Worm (Caenorhabditis elegans) whole organism, L3 larva: Measurements from ENCODE around the gene F19C7.2.

Experiments used
- R02D3.7 ChIP-seq: fragments of 150-350 bp; optimal IDR thresholded peaks from 2 replicates; lab custom pipeline; 2014; ENCODE audit warnings: missing biosample characterization, missing genetic modification characterization
- ZK546.5 ChIP-seq: sonication (generic microtip); optimal IDR thresholded peaks from 2 replicates; lab custom pipeline; 2017; ENCODE audit warnings: missing biosample characterization, missing genetic modification characterization
- aly-2 ChIP-seq: fragments of 150-350 bp; optimal IDR thresholded peaks from 2 replicates; lab custom pipeline; 2014; ENCODE audit warnings: missing biosample characterization, missing genetic modification characterization
- ama-1 ChIP-seq: fragments of 150-350 bp; optimal IDR thresholded peaks from 2 replicates; lab custom pipeline; 2018
- ceh-28 ChIP-seq: fragments of 150-350 bp; optimal IDR thresholded peaks from 2 replicates; lab custom pipeline; 2014; ENCODE audit warnings: missing biosample characterization, missing genetic modification reagents, missing genetic modification characterization
- ceh-82 ChIP-seq: fragments of 150-350 bp; optimal IDR thresholded peaks from 2 replicates; lab custom pipeline; 2014; ENCODE audit warnings: missing biosample characterization, missing genetic modification characterization
- daf-12 ChIP-seq: fragments of 150-350 bp; optimal IDR thresholded peaks from 2 replicates; lab custom pipeline; 2014; ENCODE audit warnings: missing biosample characterization, missing genetic modification reagents, missing genetic modification characterization
- egl-27 ChIP-seq: sonication (generic microtip); optimal IDR thresholded peaks from 4 replicates; lab custom pipeline; 2017; ENCODE audit warnings: missing biosample characterization, missing genetic modification reagents, missing genetic modification characterization
- egl-5 ChIP-seq: fragments of 150-350 bp; optimal IDR thresholded peaks from 2 replicates; lab custom pipeline; 2017; ENCODE audit warnings: missing biosample characterization, missing genetic modification reagents, missing genetic modification characterization, inconsistent platforms
- elt-2 ChIP-seq: sonication (generic microtip); optimal IDR thresholded peaks from 2 replicates; lab custom pipeline; 2016; ENCODE audit warnings: missing genetic modification reagents, mild to moderate bottlenecking, missing genetic modification characterization, missing compliant biosample characterization
- elt-3 ChIP-seq, 3 experiments: fragments of 150-350 bp in 1 of 3; sonication (generic microtip) in 2 of 3; optimal IDR thresholded peaks; 2 replicates in 2 of 3; 4 replicates in 1 of 3; lab custom pipeline; 2014 to 2017; ENCODE audit warnings: missing biosample characterization in 3 of 3, missing genetic modification characterization in 3 of 3
- eor-1 ChIP-seq, 2 experiments: fragments of 150-350 bp; optimal IDR thresholded peaks; 2 replicates each; lab custom pipeline; 2014 to 2018; ENCODE audit warnings: missing biosample characterization in 2 of 2, missing genetic modification characterization in 2 of 2
- fkh-10 ChIP-seq: sonication (generic microtip); optimal IDR thresholded peaks from 2 replicates; lab custom pipeline; 2017; ENCODE audit warnings: missing biosample characterization, missing genetic modification reagents, missing genetic modification characterization
- hmg-11 ChIP-seq: sonication (generic microtip); optimal IDR thresholded peaks from 2 replicates; lab custom pipeline; 2016; ENCODE audit warnings: missing genetic modification characterization, missing compliant biosample characterization
- jun-1 ChIP-seq: fragments of 150-350 bp; optimal IDR thresholded peaks from 2 replicates; lab custom pipeline; 2014; ENCODE audit warnings: missing biosample characterization, missing genetic modification reagents, missing genetic modification characterization
- lin-15B ChIP-seq: fragments of 150-350 bp; optimal IDR thresholded peaks from 2 replicates; lab custom pipeline; 2014; ENCODE audit warnings: missing biosample characterization, missing genetic modification characterization
- lin-39 ChIP-seq: fragments of 150-350 bp; optimal IDR thresholded peaks from 2 replicates; lab custom pipeline; 2018; ENCODE audit warnings: missing biosample characterization, missing genetic modification reagents, missing genetic modification characterization
- mdl-1 ChIP-seq: fragments of 150-350 bp; optimal IDR thresholded peaks from 2 replicates; lab custom pipeline; 2014; ENCODE audit warnings: missing biosample characterization, missing genetic modification characterization
- mml-1 ChIP-seq: fragments of 150-350 bp; sonication (generic microtip); optimal IDR thresholded peaks from 3 replicates; lab custom pipeline; 2014; ENCODE audit warnings: missing biosample characterization, missing genetic modification characterization
- nfya-1 ChIP-seq: sonication (generic microtip); optimal IDR thresholded peaks from 2 replicates; lab custom pipeline; 2017; ENCODE audit warnings: missing genetic modification characterization, mild to moderate bottlenecking, missing compliant biosample characterization, antibody characterized with exemption, moderate library complexity; ENCODE audit not compliant: insufficient read depth
- nhr-11 ChIP-seq: fragments of 150-350 bp; optimal IDR thresholded peaks from 2 replicates; lab custom pipeline; 2014; ENCODE audit warnings: missing biosample characterization, missing genetic modification characterization
- nhr-12 ChIP-seq: fragments of 150-350 bp; optimal IDR thresholded peaks from 2 replicates; lab custom pipeline; 2014; ENCODE audit warnings: missing biosample characterization, missing genetic modification characterization
- nhr-23 ChIP-seq: fragments of 150-350 bp; optimal IDR thresholded peaks from 2 replicates; lab custom pipeline; 2014; ENCODE audit warnings: missing biosample characterization, missing genetic modification reagents, missing genetic modification characterization
- nhr-25 ChIP-seq: sonication (generic microtip); optimal IDR thresholded peaks from 2 replicates; lab custom pipeline; 2017; ENCODE audit warnings: missing biosample characterization, missing genetic modification characterization
- nhr-43 ChIP-seq: sonication (generic microtip); optimal IDR thresholded peaks from 2 replicates; lab custom pipeline; 2016; ENCODE audit warnings: mild to moderate bottlenecking, missing genetic modification characterization, missing compliant biosample characterization; ENCODE audit not compliant: poor library complexity, severe bottlenecking
- nhr-76 ChIP-seq: fragments of 150-350 bp; sonication (generic microtip); optimal IDR thresholded peaks from 5 replicates; lab custom pipeline; 2014; ENCODE audit warnings: missing biosample characterization, missing genetic modification characterization
- pha-4 ChIP-seq: fragments of 150-350 bp; optimal IDR thresholded peaks from 2 replicates; lab custom pipeline; 2014; ENCODE audit warnings: missing biosample characterization, missing genetic modification reagents, missing genetic modification characterization
- pqm-1 ChIP-seq: fragments of 150-350 bp; optimal IDR thresholded peaks from 2 replicates; lab custom pipeline; 2017; ENCODE audit warnings: missing biosample characterization, missing genetic modification characterization, inconsistent platforms
- sea-2 ChIP-seq: fragments of 150-350 bp; sonication (generic microtip); optimal IDR thresholded peaks from 4 replicates; lab custom pipeline; 2014; ENCODE audit warnings: missing biosample characterization, missing genetic modification reagents, missing genetic modification characterization
- skn-1 ChIP-seq: fragments of 150-350 bp; optimal IDR thresholded peaks from 2 replicates; lab custom pipeline; 2014; ENCODE audit warnings: missing biosample characterization, missing genetic modification characterization
- snpc-4 ChIP-seq: fragments of 150-350 bp; optimal IDR thresholded peaks from 2 replicates; lab custom pipeline; 2014; ENCODE audit warnings: missing biosample characterization, missing genetic modification characterization
- tbx-2 ChIP-seq: sonication (generic microtip); optimal IDR thresholded peaks from 2 replicates; lab custom pipeline; 2016; ENCODE audit warnings: mild to moderate bottlenecking, missing genetic modification characterization, missing compliant biosample characterization
- unc-39 ChIP-seq: sonication (generic microtip); optimal IDR thresholded peaks from 4 replicates; lab custom pipeline; 2017; ENCODE audit warnings: missing biosample characterization, missing genetic modification characterization
- ztf-4 ChIP-seq: fragments of 150-350 bp; optimal IDR thresholded peaks from 2 replicates; lab custom pipeline; 2014; ENCODE audit warnings: missing biosample characterization, missing genetic modification characterization

The F19C7.2 gene

ce11 chrIV:4574051-4574450 lies 25.7 kb upstream of the F19C7.2 start:
- TF ChIP-seq aly-2 (tag; lab: Kevin White, UChicago) (no peak), nfya-1 (tag; lab: Kevin White, UChicago) (peak; percentile 21), jun-1 (tag; lab: Kevin White, UChicago) (no peak), ztf-4 (tag; lab: Kevin White, UChicago) (no peak), fkh-10 (no peak), skn-1 (no peak)

ce11 chrIV:4576847-4577246 lies 22.9 kb upstream of the F19C7.2 start:
- TF ChIP-seq lin-39 (peak; percentile 7), pqm-1 (no peak)

- TF ChIP-seq R02D3.7 (tag; lab: Kevin White, UChicago) (no peak), elt-2 (tag; lab: Kevin White, UChicago) (no peak), snpc-4 (tag; lab: Kevin White, UChicago) (no peak), ama-1 (lab: Kevin White, UChicago) (no peak), nhr-11 (no peak), pha-4 (tag; lab: Kevin White, UChicago) (no peak), ceh-82 (tag; lab: Kevin White, UChicago) (no peak), jun-1 (tag; lab: Kevin White, UChicago) (no peak), tbx-2 (tag; lab: Kevin White, UChicago) (no peak), ceh-28 (no peak), nhr-25 (tag; lab: Kevin White, UChicago) (no peak), lin-15B (tag; lab: Kevin White, UChicago) (no peak), lin-39 (no peak), pqm-1 (no peak), daf-12 (tag; lab: Kevin White, UChicago) (no peak), egl-5 (tag; lab: Kevin White, UChicago) (no peak), skn-1 (no peak), ZK546.5 (tag; lab: Kevin White, UChicago) (no peak), eor-1 (tag; optimal IDR thresholded peaks at IDR 0.05; lab: Kevin White, UChicago) (no peak), nhr-23 (tag; lab: Kevin White, UChicago) (no peak)
Observed at ce11 chrIV:4579472-4579871, 20.3 kb upstream of the F19C7.2 start.

ce11 chrIV:4585991-4586390 lies 13.8 kb upstream of the F19C7.2 start:
- TF ChIP-seq elt-2 (tag; lab: Kevin White, UChicago) (no peak), skn-1 (no peak), hmg-11 (tag; lab: Kevin White, UChicago) (no peak), nhr-12 (no peak), ZK546.5 (tag; lab: Kevin White, UChicago) (no peak), unc-39 (tag; lab: Kevin White, UChicago) (no peak), nfya-1 (tag; lab: Kevin White, UChicago) (peak; percentile 49), ceh-28 (no peak), lin-15B (tag; lab: Kevin White, UChicago) (peak; percentile 6), nhr-76 (tag; lab: Kevin White, UChicago) (no peak), mml-1 (tag; lab: Kevin White, UChicago) (no peak), nhr-23 (tag; lab: Kevin White, UChicago) (no peak), elt-3 (tag; optimal IDR thresholded peaks at IDR 0.05; lab: Kevin White, UChicago) (no peak), ama-1 (lab: Kevin White, UChicago) (no peak), sea-2 (GFP tag; lab: Kevin White, UChicago) (peak; percentile 17), ceh-82 (tag; lab: Kevin White, UChicago) (no peak), eor-1 (tag; optimal IDR thresholded peaks at IDR 0.05; lab: Kevin White, UChicago) (no peak), fkh-10 (peak; percentile 97), mdl-1 (no peak)

- TF ChIP-seq mdl-1, result no peak
- no peak for TF ChIP-seq egl-27 (tag; lab: Kevin White, UChicago)
- TF ChIP-seq mml-1 (tag; lab: Kevin White, UChicago), result no peak
- no peak for TF ChIP-seq lin-39
- no peak for TF ChIP-seq nfya-1 (tag; lab: Kevin White, UChicago)
- no peak for TF ChIP-seq daf-12 (tag; lab: Kevin White, UChicago)
- TF ChIP-seq nhr-12, result no peak
- TF ChIP-seq nhr-43, result no peak
- TF ChIP-seq nhr-25 (tag; lab: Kevin White, UChicago), result no peak
- TF ChIP-seq pha-4 (tag; lab: Kevin White, UChicago), result no peak
Observed at ce11 chrIV:4587532-4587931, 12.2 kb upstream of the F19C7.2 start.
